Fruit fly (Drosophila melanogaster) whole organism, embryonic: ENCODE data around the gene Inx3.
A peak's percentile ranks its signal among the peaks of the same experiment; 100 is the strongest.

ENCODE experiments used
- Adf1 ChIP-seq: fragments of 200-800 bp; sonication (Bioruptor generic); IDR thresholded peaks from 2 replicates; pipeline ENCODE4 v1.3.6; 2022; ENCODE audit warnings: missing biosample characterization, missing genetic modification characterization
- Atf3 ChIP-seq: fragments of 200-800 bp; sonication (Bioruptor generic); optimal IDR thresholded peaks from 3 replicates; lab custom pipeline; 2016; ENCODE audit warnings: missing biosample characterization, missing genetic modification characterization
- BEAF-32 ChIP-seq: fragments of 200-800 bp; sonication (Bioruptor generic); optimal IDR thresholded peaks from 3 replicates; lab custom pipeline; 2017; ENCODE audit warnings: missing biosample characterization, missing genetic modification characterization, mild to moderate bottlenecking, moderate library complexity, missing genetic modification reagents
- CG10543 ChIP-seq: fragments of 200-800 bp; sonication (Bioruptor generic); optimal IDR thresholded peaks from 3 replicates; lab custom pipeline; 2017; ENCODE audit warnings: missing biosample characterization, mild to moderate bottlenecking, missing genetic modification characterization, moderate library complexity
- CG13296 ChIP-seq: fragments of 200-800 bp; sonication (Bioruptor generic); optimal IDR thresholded peaks from 3 replicates; lab custom pipeline; 2018; ENCODE audit warnings: missing biosample characterization, mild to moderate bottlenecking, missing genetic modification characterization
- CG15073 ChIP-seq: fragments of 200-800 bp; sonication (Bioruptor generic); optimal IDR thresholded peaks from 2 replicates; lab custom pipeline; 2016; ENCODE audit warnings: missing biosample characterization, missing genetic modification characterization
- CG15269 ChIP-seq: fragments of 200-800 bp; sonication (Bioruptor generic); optimal IDR thresholded peaks from 2 replicates; lab custom pipeline; 2018; ENCODE audit warnings: missing biosample characterization, mild to moderate bottlenecking, missing genetic modification characterization, moderate library complexity
- CG15514 ChIP-seq: fragments of 200-800 bp; sonication (Bioruptor generic); optimal IDR thresholded peaks from 3 replicates; lab custom pipeline; 2017; ENCODE audit warnings: missing biosample characterization, missing genetic modification characterization, mild to moderate bottlenecking, moderate library complexity, missing genetic modification reagents
- CG16813 ChIP-seq: fragments of 200-800 bp; sonication (Bioruptor generic); IDR thresholded peaks from 3 replicates; pipeline ENCODE4 v1.3.6; 2022; ENCODE audit warnings: missing biosample characterization, missing genetic modification characterization; ENCODE audit not compliant: partially characterized antibody
- CG18619 ChIP-seq: fragments of 200-800 bp; sonication (Bioruptor generic); optimal IDR thresholded peaks from 3 replicates; lab custom pipeline; 2017; ENCODE audit warnings: missing biosample characterization, mild to moderate bottlenecking, missing genetic modification characterization
- CG2120 ChIP-seq: fragments of 200-800 bp; sonication (Bioruptor generic); optimal IDR thresholded peaks from 3 replicates; lab custom pipeline; 2016; ENCODE audit warnings: missing biosample characterization, missing genetic modification characterization
- CG2129 ChIP-seq: fragments of 200-800 bp; sonication (Bioruptor generic); IDR thresholded peaks from 2 replicates; pipeline ENCODE4 v1.3.6; 2022; ENCODE audit warnings: missing biosample characterization, missing genetic modification characterization; ENCODE audit not compliant: partially characterized antibody
- CG30020 ChIP-seq: fragments of 200-800 bp; optimal IDR thresholded peaks from 2 replicates; lab custom pipeline; 2019; ENCODE audit warnings: missing biosample characterization, mild to moderate bottlenecking, missing genetic modification characterization, moderate library complexity
- CG31441 ChIP-seq: fragments of 200-800 bp; sonication (Bioruptor generic); IDR thresholded peaks from 2 replicates; pipeline ENCODE4 v1.3.6; 2022; ENCODE audit warnings: missing biosample characterization, missing genetic modification characterization
- CG3847 ChIP-seq: fragments of 200-800 bp; sonication (Bioruptor generic); IDR thresholded peaks from 2 replicates; pipeline ENCODE4 v1.3.6; 2022; ENCODE audit warnings: missing biosample characterization, missing genetic modification characterization
- CG6654 ChIP-seq: fragments of 200-800 bp; sonication (Bioruptor generic); optimal IDR thresholded peaks from 2 replicates; lab custom pipeline; 2017; ENCODE audit warnings: missing biosample characterization, mild to moderate bottlenecking, missing genetic modification characterization
- CG6765 ChIP-seq: fragments of 200-800 bp; sonication (Bioruptor generic); optimal IDR thresholded peaks from 3 replicates; lab custom pipeline; 2017; ENCODE audit warnings: missing biosample characterization, mild to moderate bottlenecking, missing genetic modification characterization
- CG7556 ChIP-seq: fragments of 200-800 bp; sonication (Bioruptor generic); optimal IDR thresholded peaks from 2 replicates; lab custom pipeline; 2017; ENCODE audit warnings: missing biosample characterization, mild to moderate bottlenecking, missing genetic modification characterization
- CG9437 ChIP-seq: fragments of 200-800 bp; sonication (Bioruptor generic); optimal IDR thresholded peaks from 2 replicates; lab custom pipeline; 2018; ENCODE audit warnings: missing biosample characterization, mild to moderate bottlenecking, missing genetic modification characterization
- CoRest ChIP-seq: fragments of 200-800 bp; sonication (Bioruptor generic); optimal IDR thresholded peaks from 3 replicates; lab custom pipeline; 2018; ENCODE audit warnings: missing biosample characterization, mild to moderate bottlenecking, missing genetic modification characterization, moderate library complexity
- CrebB ChIP-seq: fragments of 200-800 bp; sonication (Bioruptor generic); optimal IDR thresholded peaks from 3 replicates; lab custom pipeline; 2018; ENCODE audit warnings: missing biosample characterization, mild to moderate bottlenecking, missing genetic modification characterization
- Dip3 ChIP-seq: fragments of 200-800 bp; sonication (Bioruptor generic); optimal IDR thresholded peaks from 3 replicates; lab custom pipeline; 2016; ENCODE audit warnings: missing biosample characterization, missing genetic modification characterization
- Elba2 ChIP-seq: fragments of 200-800 bp; sonication (Bioruptor generic); optimal IDR thresholded peaks from 3 replicates; lab custom pipeline; 2016; ENCODE audit warnings: missing biosample characterization, missing genetic modification characterization
- Ets97D ChIP-seq: fragments of 200-800 bp; sonication (Bioruptor generic); optimal IDR thresholded peaks from 3 replicates; lab custom pipeline; 2016; ENCODE audit warnings: missing biosample characterization, missing genetic modification characterization
- Gug ChIP-seq: fragments of 200-800 bp; sonication (Bioruptor generic); IDR thresholded peaks from 4 replicates; pipeline ENCODE4 v1.3.6; 2022; ENCODE audit warnings: missing biosample characterization, missing genetic modification characterization
- MESR4 ChIP-seq: fragments of 200-800 bp; sonication (Bioruptor generic); optimal IDR thresholded peaks from 2 replicates; lab custom pipeline; 2018; ENCODE audit warnings: missing biosample characterization, mild to moderate bottlenecking, missing genetic modification characterization, moderate library complexity
- Med ChIP-seq: fragments of 200-800 bp; sonication (Bioruptor generic); peaks from one replicate; lab custom pipeline; 2016; ENCODE audit warnings: missing biosample characterization, missing genetic modification characterization, mild to moderate bottlenecking, inconsistent platforms, moderate library complexity
- Sox100B ChIP-seq: fragments of 200-800 bp; sonication (Bioruptor generic); optimal IDR thresholded peaks from 3 replicates; lab custom pipeline; 2018; ENCODE audit warnings: missing biosample characterization, mild to moderate bottlenecking, missing genetic modification characterization
- Tbp ChIP-seq: fragments of >200 bp; optimal IDR thresholded peaks from 2 replicates; lab custom pipeline; 2018; ENCODE audit warnings: missing biosample characterization, missing genetic modification characterization
- Xrp1 ChIP-seq: fragments of 200-800 bp; sonication (Bioruptor generic); IDR thresholded peaks from 2 replicates; pipeline ENCODE4 v1.3.6; 2022; ENCODE audit warnings: missing biosample characterization, missing genetic modification characterization
- YL-1 ChIP-seq: fragments of 200-800 bp; sonication (Bioruptor generic); optimal IDR thresholded peaks from 3 replicates; lab custom pipeline; 2017; ENCODE audit warnings: missing biosample characterization, mild to moderate bottlenecking, missing genetic modification characterization
- abd-A ChIP-seq: fragments of 200-800 bp; sonication (Bioruptor generic); optimal IDR thresholded peaks from 3 replicates; lab custom pipeline; 2019; ENCODE audit warnings: missing biosample characterization, mild to moderate bottlenecking, missing genetic modification characterization, moderate library complexity
- al ChIP-seq: fragments of 200-800 bp; sonication (Bioruptor generic); IDR thresholded peaks from 2 replicates; pipeline ENCODE4 v1.3.6; 2022; ENCODE audit warnings: missing biosample characterization, missing genetic modification characterization
- bab2 ChIP-seq: fragments of 200-800 bp; sonication (Bioruptor generic); optimal IDR thresholded peaks from 2 replicates; lab custom pipeline; 2016; ENCODE audit warnings: missing biosample characterization, missing genetic modification characterization
- bsh ChIP-seq, 2 experiments: fragments of 200-800 bp; sonication (Bioruptor generic); optimal IDR thresholded peaks; 2 replicates each; lab custom pipeline; 2017 to 2018; ENCODE audit warnings: mild to moderate bottlenecking in 2 of 2, missing biosample characterization in 2 of 2, missing genetic modification characterization in 2 of 2, moderate library complexity in 1 of 2
- crp ChIP-seq, 2 experiments: fragments of 200-800 bp; sonication (Bioruptor generic); optimal IDR thresholded peaks; 2 replicates in 1 of 2; 3 replicates in 1 of 2; lab custom pipeline; 2017; ENCODE audit warnings: missing biosample characterization in 2 of 2, missing genetic modification characterization in 2 of 2, mild to moderate bottlenecking in 1 of 2, moderate library complexity in 1 of 2
- dmrt99B ChIP-seq: fragments of 200-800 bp; sonication (Bioruptor generic); optimal IDR thresholded peaks from 2 replicates; lab custom pipeline; 2018; ENCODE audit warnings: missing biosample characterization, mild to moderate bottlenecking, missing genetic modification characterization, moderate library complexity
- dpn ChIP-seq, 2 experiments: fragments of 200-800 bp; sonication (Bioruptor generic); optimal IDR thresholded peaks; 3 replicates each; lab custom pipeline; 2016; ENCODE audit warnings: missing biosample characterization in 2 of 2, missing genetic modification characterization in 2 of 2
- esg ChIP-seq: fragments of 200-800 bp; sonication (Bioruptor generic); conservative IDR thresholded peaks from 2 replicates; pipeline ENCODE4 v1.3.6; 2022; ENCODE audit warnings: missing biosample characterization, missing genetic modification characterization
- fru ChIP-seq: fragments of >200 bp; optimal IDR thresholded peaks from 2 replicates; lab custom pipeline; 2017
- grau ChIP-seq: fragments of 200-800 bp; optimal IDR thresholded peaks from 3 replicates; lab custom pipeline; 2019; ENCODE audit warnings: missing biosample characterization, mild to moderate bottlenecking, missing genetic modification characterization, moderate library complexity
- lbe ChIP-seq: fragments of 200-800 bp; sonication (Bioruptor generic); optimal IDR thresholded peaks from 2 replicates; lab custom pipeline; 2016; ENCODE audit warnings: missing biosample characterization, mild to moderate bottlenecking, missing genetic modification characterization
- lola ChIP-seq, 3 experiments: fragments of >200 bp in 2 of 3; fragments of 200-800 bp in 1 of 3; sonication (Bioruptor generic) in 1 of 3; optimal IDR thresholded peaks; 2 replicates each; lab custom pipeline; 2017 to 2019; ENCODE audit warnings: missing biosample characterization in 3 of 3, missing genetic modification characterization in 3 of 3, mild to moderate bottlenecking in 1 of 3, moderate library complexity in 1 of 3
- onecut ChIP-seq: fragments of 200-800 bp; sonication (Bioruptor generic); IDR thresholded peaks from 2 replicates; pipeline ENCODE4 v1.3.6; 2022; ENCODE audit warnings: missing biosample characterization, missing genetic modification characterization
- pho ChIP-seq: fragments of 200-800 bp; sonication (Bioruptor generic); optimal IDR thresholded peaks from 2 replicates; lab custom pipeline; 2016; ENCODE audit warnings: missing biosample characterization, missing genetic modification characterization
- seq ChIP-seq: fragments of 200-800 bp; sonication (Bioruptor generic); IDR thresholded peaks from 2 replicates; pipeline ENCODE4 v1.3.6; 2022; ENCODE audit warnings: missing biosample characterization, missing genetic modification characterization
- sim ChIP-seq: fragments of 200-800 bp; sonication (Bioruptor generic); IDR thresholded peaks from 2 replicates; pipeline ENCODE4 v1.3.6; 2022; ENCODE audit warnings: missing biosample characterization, missing genetic modification characterization
- sqz ChIP-seq: fragments of 200-800 bp; sonication (Bioruptor generic); optimal IDR thresholded peaks from 3 replicates; lab custom pipeline; 2018; ENCODE audit warnings: missing biosample characterization, mild to moderate bottlenecking, missing genetic modification characterization
- tx ChIP-seq: fragments of 200-800 bp; sonication (Bioruptor generic); optimal IDR thresholded peaks from 2 replicates; lab custom pipeline; 2016; ENCODE audit warnings: missing biosample characterization, missing genetic modification characterization

Gene Inx3

dm6 chr3R:28819555-28820305, 39.6 kb downstream of the Inx3 start, which contains the start of the genes CG1523 and CG1647 (continued):
- TF ChIP-seq CG30020 (tag; lab: Kevin White, UChicago) (peak; percentile 66), abd-A (no peak), bsh (GFP tag; optimal IDR thresholded peaks at IDR 0.05; lab: Kevin White, UChicago) (peak in 1 of 2 experiments; percentile 69), CG13296 (GFP tag; lab: Kevin White, UChicago) (no peak), CG6654 (peak; percentile 3), CG31441 (no peak), sqz (GFP tag; lab: Kevin White, UChicago) (no peak), Elba2 (GFP tag; lab: Kevin White, UChicago) (no peak), seq (GFP tag; lab: Robert Waterston, UW) (peak; percentile 16; the same call in 1 of the 2 replicates), CG9437 (GFP tag; lab: Kevin White, UChicago) (peak; percentile 71), dmrt99B (tag; lab: Kevin White, UChicago) (no peak), YL-1 (GFP tag; lab: Kevin White, UChicago) (peak; percentile 2), BEAF-32 (peak; percentile 68), CG10543 (GFP tag; lab: Kevin White, UChicago) (peak; percentile 74), tx (GFP tag; lab: Kevin White, UChicago) (peak; percentile 33), Gug (peak; percentile 35; the same call in 1 of the 4 replicates), esg (GFP tag; lab: Robert Waterston, UW) (peak; percentile 61; the same call in 1 of the 2 replicates), CG6765 (GFP tag; lab: Kevin White, UChicago) (no peak), al (GFP tag; lab: Robert Waterston, UW) (peak; percentile 25; the same call in 1 of the 2 replicates), CG15269 (tag; lab: Kevin White, UChicago) (no peak), bab2 (GFP tag; lab: Kevin White, UChicago) (peak; percentile 53), CG2129 (GFP tag; lab: Robert Waterston, UW) (peak; percentile 37), CG15073 (GFP tag; lab: Kevin White, UChicago) (no peak), lola (GFP tag; optimal IDR thresholded peaks at IDR 0.05; lab: Kevin White, UChicago) (peak in 1 of 3 experiments; percentile 78), Adf1 (no peak), CG3847 (GFP tag; lab: Robert Waterston, UW) (peak; percentile 51), sim (0 out of 2 replicates have a peak, but pooled peaks have one; percentile 7), lbe (no peak), pho (peak; percentile 38), Xrp1 (GFP tag; lab: Robert Waterston, UW) (peak; percentile 54), Ets97D (GFP tag; lab: Kevin White, UChicago) (peak; percentile 7), Med (peak; percentile 92), dpn (GFP tag; optimal IDR thresholded peaks at IDR 0.05; lab: Kevin White, UChicago) (peak; percentile 45 to 58), MESR4 (peak; percentile 22), Dip3 (GFP tag; lab: Kevin White, UChicago) (no peak), onecut (GFP tag; lab: Robert Waterston, UW) (peak; percentile 4), Tbp (GFP tag; lab: Kevin White, UChicago) (no peak), Sox100B (GFP tag; lab: Kevin White, UChicago) (no peak), Atf3 (peak; percentile 15), grau (tag; lab: Kevin White, UChicago) (peak; percentile 76), CG2120 (peak; percentile 70), CG15514 (GFP tag; lab: Kevin White, UChicago) (peak; percentile 25), fru (no peak), CG18619 (no peak), CoRest (tag; lab: Kevin White, UChicago) (peak; percentile 86), CrebB (no peak), CG16813 (GFP tag; lab: Robert Waterston, UW) (peak; percentile 45), crp (GFP tag; optimal IDR thresholded peaks at IDR 0.05; lab: Kevin White, UChicago) (no peak), CG7556 (peak; percentile 64)
